Fruit fly (Drosophila melanogaster): ENCODE results near the gene naz.

DNA sequence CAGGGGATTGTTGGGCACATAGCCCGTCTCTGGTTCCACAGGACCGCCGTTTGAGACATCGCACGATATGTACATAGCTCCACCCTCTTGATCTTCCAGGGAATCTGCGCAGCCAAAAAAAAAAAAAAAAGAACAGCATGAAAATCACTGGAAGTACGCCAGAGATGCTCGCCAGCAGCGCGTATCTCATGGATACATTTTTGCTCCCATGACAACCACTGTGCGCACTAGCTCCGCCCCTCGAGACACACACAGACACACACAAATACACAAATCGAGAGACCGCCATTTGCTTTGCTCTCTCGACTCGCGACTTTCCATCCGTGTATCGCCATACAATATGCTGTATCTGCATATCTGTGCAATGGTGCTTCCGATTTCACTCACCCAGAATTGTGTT lies 42.6 kb upstream of the naz start:
- TF ChIP-seq CG8478 (optimal IDR thresholded peaks at IDR 0.05) = no peak
- TF ChIP-seq CTCF (optimal IDR thresholded peaks at IDR 0.05) = no peak

Data from S2 (cell line).